Worm (Caenorhabditis elegans) whole organism, early embryonic: ENCODE data around the gene F36F12.2.

ENCODE experiments used
- F13C5.2 ChIP-seq: sonication (generic microtip); optimal IDR thresholded peaks from 2 replicates; lab custom pipeline; 2017; ENCODE audit warnings: mild to moderate bottlenecking, missing genetic modification characterization, inconsistent platforms, missing compliant biosample characterization
- ama-1 ChIP-seq: fragments of 150-350 bp; optimal IDR thresholded peaks from 2 replicates; lab custom pipeline; 2014
- ceh-13 ChIP-seq: fragments of 200-800 bp; sonication (Bioruptor generic); optimal IDR thresholded peaks from 2 replicates; lab custom pipeline; 2018; ENCODE audit warnings: mild to moderate bottlenecking, missing genetic modification characterization, missing compliant biosample characterization
- ceh-36 ChIP-seq: sonication (generic microtip); optimal IDR thresholded peaks from 2 replicates; lab custom pipeline; 2016; ENCODE audit warnings: missing genetic modification characterization, inconsistent platforms, missing compliant biosample characterization
- ets-7 ChIP-seq: sonication (generic microtip); optimal IDR thresholded peaks from 2 replicates; lab custom pipeline; 2016; ENCODE audit warnings: missing genotype, missing genetic modification characterization, missing compliant biosample characterization
- flt-1 ChIP-seq: fragments of 200-800 bp; sonication (Bioruptor generic); IDR thresholded peaks from 2 replicates; pipeline ENCODE4 v1.3.6; 2022; ENCODE audit warnings: missing genetic modification characterization, missing compliant biosample characterization
- hmg-4 ChIP-seq: fragments of 200-800 bp; sonication (Bioruptor generic); optimal IDR thresholded peaks from 2 replicates; lab custom pipeline; 2018; ENCODE audit warnings: mild to moderate bottlenecking, missing genetic modification characterization, missing compliant biosample characterization
- pes-1 ChIP-seq: fragments of 200-800 bp; sonication (Bioruptor generic); IDR thresholded peaks from 2 replicates; pipeline ENCODE4 v1.3.6; 2022; ENCODE audit warnings: missing genetic modification reagents, missing genetic modification characterization, missing compliant biosample characterization
- scrt-1 ChIP-seq: fragments of 200-800 bp; sonication (Bioruptor generic); IDR thresholded peaks from 2 replicates; pipeline ENCODE4 v1.3.6; 2022; ENCODE audit warnings: missing genetic modification characterization, missing compliant biosample characterization
- sea-1 ChIP-seq: fragments of 200-800 bp; sonication (Bioruptor generic); conservative IDR thresholded peaks from 2 replicates; pipeline ENCODE4 v1.3.6; 2022; ENCODE audit warnings: missing genetic modification characterization, missing compliant biosample characterization
- tbx-11 ChIP-seq: fragments of 200-800 bp; sonication (Bioruptor generic); IDR thresholded peaks from 2 replicates; pipeline ENCODE4 v1.3.6; 2022; ENCODE audit warnings: missing genetic modification characterization, missing compliant biosample characterization
- tbx-37 ChIP-seq: fragments of 200-800 bp; sonication (Bioruptor generic); conservative IDR thresholded peaks from 2 replicates; pipeline ENCODE4 v1.3.6; 2022; ENCODE audit warnings: missing genetic modification reagents, missing genetic modification characterization, missing compliant biosample characterization
- tra-4 ChIP-seq: sonication (generic microtip); optimal IDR thresholded peaks from 2 replicates; lab custom pipeline; 2017; ENCODE audit warnings: missing genetic modification characterization, missing compliant biosample characterization

DNA sequence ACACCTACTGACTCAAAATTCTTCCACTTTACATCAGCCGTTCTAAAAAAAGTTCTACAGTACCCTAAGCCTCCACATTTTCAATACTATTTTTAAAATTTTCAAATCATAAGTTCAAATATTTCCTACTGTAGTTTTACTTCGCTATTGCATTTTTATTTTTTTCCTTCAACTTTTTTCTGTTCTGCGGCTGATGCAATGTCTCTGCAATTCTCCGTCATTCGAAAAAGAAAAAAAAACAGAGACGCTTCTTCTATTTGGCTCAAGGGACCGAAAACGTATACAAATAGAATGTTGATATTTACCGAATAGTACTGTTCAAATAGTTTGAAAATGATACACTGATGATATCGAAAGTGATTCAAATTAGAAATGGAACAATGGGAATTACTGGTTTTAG, 43.2 kb upstream of the F36F12.2 start:
- TF ChIP-seq tbx-37: no peak
- TF ChIP-seq sea-1 (GFP tag; lab: Robert Waterston, UW): no peak
- TF ChIP-seq ama-1 (lab: Kevin White, UChicago): no peak
- TF ChIP-seq flt-1 (GFP tag; lab: Robert Waterston, UW): no peak
- TF ChIP-seq ets-7 (tag; lab: Kevin White, UChicago): no peak
- no peak for TF ChIP-seq ceh-13 (GFP tag; lab: Kevin White, UChicago)
- TF ChIP-seq tbx-11: no peak
- TF ChIP-seq F13C5.2 (tag; lab: Kevin White, UChicago): no peak
- no peak for TF ChIP-seq scrt-1 (GFP tag; lab: Robert Waterston, UW)
- TF ChIP-seq pes-1 (GFP tag; lab: Robert Waterston, UW): no peak
- TF ChIP-seq hmg-4: no peak
- TF ChIP-seq ceh-36 (tag; lab: Kevin White, UChicago): no peak
- no peak for TF ChIP-seq tra-4 (tag; lab: Kevin White, UChicago)
